Worm (Caenorhabditis elegans) whole organism, dauer: Measurements from ENCODE around the gene nrfl-1.

ENCODE experiments used
- unc-62 ChIP-seq: sonication (generic microtip); optimal IDR thresholded peaks from 2 replicates; lab custom pipeline; 2017; ENCODE audit warnings: missing biosample characterization, missing genetic modification reagents, missing genetic modification characterization

nrfl-1 gene

ce11 chrIV:9118792-9119191 lies at the start of gene nrfl-1:
Gene nrfl-1, plus strand, starts transcription at chrIV:9119092.
- TF ChIP-seq unc-62 (GFP tag; lab: Kevin White, UChicago) = no peak

ce11 chrIV:9069703-9070102 lies 49.2 kb upstream of the nrfl-1 start, which contains the start of gene nhr-11:
Gene nhr-11, plus strand, starts transcription at chrIV:9070003.
- TF ChIP-seq unc-62 (GFP tag; lab: Kevin White, UChicago) = no peak

ce11 chrIV:9070188-9070587 lies 48.7 kb upstream of the nrfl-1 start:
- no peak for TF ChIP-seq unc-62 (GFP tag; lab: Kevin White, UChicago)

- TF ChIP-seq unc-62 (GFP tag; lab: Kevin White, UChicago) = no peak
These were observed 44.6 kb upstream of the nrfl-1 start, which contains the start of gene mppb-1 for ce11 chrIV:9074244-9074723. Gene mppb-1, plus strand, starts transcription at chrIV:9074673.

- TF ChIP-seq unc-62 (GFP tag; lab: Kevin White, UChicago) = no peak
These were observed 40.4 kb upstream of the nrfl-1 start, which contains the start of gene mans-4 for ce11 chrIV:9078469-9078868. Gene mans-4, minus strand, starts transcription at chrIV:9078569.

- TF ChIP-seq unc-62 (GFP tag; lab: Kevin White, UChicago) = no peak
These were observed 39.6 kb upstream of the nrfl-1 start for ce11 chrIV:9079330-9079729.

- TF ChIP-seq unc-62 (GFP tag; lab: Kevin White, UChicago) = no peak
These were observed 38.7 kb upstream of the nrfl-1 start for ce11 chrIV:9080201-9080600.

- TF ChIP-seq unc-62 (GFP tag; lab: Kevin White, UChicago) = no peak
These were observed 36.8 kb upstream of the nrfl-1 start, which contains the start of gene twk-8 for ce11 chrIV:9082055-9082454. Gene twk-8, plus strand, starts transcription at chrIV:9082355.

ce11 chrIV:9088294-9088693 lies 30.6 kb upstream of the nrfl-1 start, which contains the start of gene msa-1:
Gene msa-1, plus strand, starts transcription at chrIV:9088594.
- no peak for TF ChIP-seq unc-62 (GFP tag; lab: Kevin White, UChicago)

- no peak for TF ChIP-seq unc-62 (GFP tag; lab: Kevin White, UChicago)
These were observed 28.2 kb upstream of the nrfl-1 start for ce11 chrIV:9090538-9091195.

ce11 chrIV:9092011-9092410 lies 26.9 kb upstream of the nrfl-1 start:
- no peak for TF ChIP-seq unc-62 (GFP tag; lab: Kevin White, UChicago)

ce11 chrIV:9093932-9094331 lies 25.0 kb upstream of the nrfl-1 start, which contains the start of gene lpl-1:
Gene lpl-1, minus strand, starts transcription at chrIV:9094032.
- TF ChIP-seq unc-62 (GFP tag; lab: Kevin White, UChicago) = no peak

ce11 chrIV:9094356-9094755 lies 24.5 kb upstream of the nrfl-1 start, which contains the start of gene mrpl-42:
Gene mrpl-42, minus strand, starts transcription at chrIV:9094456.
- TF ChIP-seq unc-62 (GFP tag; lab: Kevin White, UChicago) = no peak

- TF ChIP-seq unc-62 (GFP tag; lab: Kevin White, UChicago) = no peak
These were observed 23.3 kb upstream of the nrfl-1 start, which contains the start of gene icln-1 for ce11 chrIV:9095553-9095952. Gene icln-1, minus strand, starts transcription at chrIV:9095653.

ce11 chrIV:9096160-9096879 lies 22.6 kb upstream of the nrfl-1 start, which contains the start of the genes znf-706 and cpna-3:
Gene znf-706, minus strand, starts transcription at chrIV:9096231.
Gene cpna-3, plus strand, starts transcription at chrIV:9096842.
- no peak for TF ChIP-seq unc-62 (GFP tag; lab: Kevin White, UChicago)

- TF ChIP-seq unc-62 (GFP tag; lab: Kevin White, UChicago) = no peak
These were observed 19.9 kb upstream of the nrfl-1 start, which contains the start of gene gldi-10 for ce11 chrIV:9098942-9099341. Gene gldi-10, plus strand, starts transcription at chrIV:9099242.
